Worm (Caenorhabditis elegans) whole organism, L4/young adult: ENCODE data around the gene oxy-4.

Experiments used
- W03F9.2 ChIP-seq: fragments of 150-350 bp; optimal IDR thresholded peaks from 2 replicates; lab custom pipeline; 2014; ENCODE audit warnings: missing biosample characterization, missing genetic modification characterization
- dao-5 ChIP-seq: sonication (generic microtip); optimal IDR thresholded peaks from 2 replicates; lab custom pipeline; 2016; ENCODE audit warnings: missing genotype, missing genetic modification characterization, moderate library complexity, missing compliant biosample characterization
- him-1 ChIP-seq: sonication (generic microtip); optimal IDR thresholded peaks from 2 replicates; lab custom pipeline; 2016; ENCODE audit warnings: missing genotype, missing genetic modification reagents, missing genetic modification characterization, missing compliant biosample characterization

- TF ChIP-seq him-1 (tag; lab: Kevin White, UChicago) (no peak), W03F9.2 (tag; lab: Kevin White, UChicago) (no peak), dao-5 (tag; lab: Kevin White, UChicago) (no peak)
These were observed 50.6 kb downstream of the oxy-4 start for ce11 chrIII:5107959-5108358.
